Worm (Caenorhabditis elegans): ENCODE results near the gene Y73F8A.32.

DNA sequence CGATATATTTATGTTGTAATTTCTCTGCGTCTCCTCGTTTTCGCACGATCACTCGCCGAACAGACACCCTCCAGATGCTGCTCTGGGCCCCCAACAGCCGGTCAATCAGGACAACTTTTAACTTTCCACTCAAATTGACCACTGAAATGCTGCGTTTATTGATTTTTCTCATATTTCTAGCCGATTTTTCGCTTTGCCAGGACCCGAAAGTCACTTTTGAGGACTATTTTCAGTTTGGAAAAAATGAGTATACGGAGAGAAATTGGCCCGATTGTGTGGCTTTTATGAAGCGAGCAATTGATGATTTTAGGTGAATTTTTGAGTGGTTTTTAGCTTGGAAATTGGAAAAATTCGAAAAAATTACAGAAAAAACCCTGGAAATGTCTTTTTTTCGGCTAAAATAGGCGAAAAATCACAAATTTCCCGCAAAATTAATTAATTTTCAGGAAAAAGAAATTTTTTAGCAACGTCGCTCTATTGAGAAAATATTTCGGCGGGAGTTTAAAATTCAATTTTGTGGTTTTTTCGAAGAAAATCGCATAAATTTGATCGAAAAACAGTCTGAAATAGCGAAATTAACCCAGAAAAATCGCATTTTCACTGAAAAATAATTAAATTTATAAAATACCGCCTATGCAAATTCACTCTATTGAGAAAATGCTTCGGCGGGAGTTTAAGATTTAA, 47.5 kb downstream of the Y73F8A.32 start, which contains the start of gene Y73F8A.26:
- TF ChIP-seq ets-4 (tag; optimal IDR thresholded peaks at IDR 0.05) (no peak), gmeb-2 (tag; optimal IDR thresholded peaks at IDR 0.05) (no peak), F13H6.1 (tag; optimal IDR thresholded peaks at IDR 0.05) (no peak)
